Worm (Caenorhabditis elegans) whole organism, L4 larva: ENCODE measurements around the gene F11F1.1.

Experiments
- F44E2.7 ChIP-seq: fragments of 200-800 bp; sonication (Bioruptor generic); IDR thresholded peaks from 2 replicates; pipeline ENCODE4 v2.1.2; 2022; ENCODE audit warnings: missing genetic modification characterization, missing compliant biosample characterization
- R02D3.7 ChIP-seq: fragments of 150-350 bp; sonication (generic microtip); optimal IDR thresholded peaks from 3 replicates; lab custom pipeline; 2014; ENCODE audit warnings: missing biosample characterization, missing genetic modification characterization
- aly-2 ChIP-seq: sonication (generic microtip); optimal IDR thresholded peaks from 2 replicates; lab custom pipeline; 2018; ENCODE audit warnings: missing biosample characterization, missing genetic modification characterization
- dmd-9 ChIP-seq: fragments of 200-800 bp; sonication (Bioruptor generic); IDR thresholded peaks from 2 replicates; pipeline ENCODE4 v1.3.6; 2022; ENCODE audit warnings: missing genetic modification reagents, missing genetic modification characterization, missing compliant biosample characterization
- jun-1 ChIP-seq: fragments of 150-350 bp; optimal IDR thresholded peaks from 2 replicates; lab custom pipeline; 2014; ENCODE audit warnings: missing biosample characterization, missing genetic modification reagents, missing genetic modification characterization
- mep-1 ChIP-seq: fragments of 150-350 bp; sonication (generic microtip); optimal IDR thresholded peaks from 3 replicates; lab custom pipeline; 2014; ENCODE audit warnings: missing biosample characterization, missing genetic modification characterization
- mes-2 ChIP-seq: sonication (generic microtip); optimal IDR thresholded peaks from 2 replicates; lab custom pipeline; 2016; ENCODE audit warnings: missing genotype, mild to moderate bottlenecking, missing genetic modification characterization, missing compliant biosample characterization; ENCODE audit not compliant: poor library complexity, severe bottlenecking
- nhr-25 ChIP-seq: sonication (generic microtip); optimal IDR thresholded peaks from 2 replicates; lab custom pipeline; 2017; ENCODE audit warnings: missing genetic modification characterization, mild to moderate bottlenecking, missing compliant biosample characterization, antibody characterized with exemption, moderate library complexity, borderline replicate concordance; ENCODE audit not compliant: insufficient read depth
- snpc-4 ChIP-seq: fragments of 150-350 bp; optimal IDR thresholded peaks from 2 replicates; lab custom pipeline; 2014; ENCODE audit warnings: missing biosample characterization, missing genetic modification characterization

ce11 chrIII:13429668-13430067 lies 34.3 kb downstream of the F11F1.1 start, which contains the start of gene bli-5:
- TF ChIP-seq mes-2 (tag; lab: Kevin White, UChicago) (no peak), jun-1 (tag; lab: Kevin White, UChicago) (no peak), nhr-25 (no peak), mep-1 (tag; lab: Kevin White, UChicago) (no peak), aly-2 (tag; lab: Kevin White, UChicago) (no peak), R02D3.7 (no peak), F44E2.7 (no peak), snpc-4 (tag; lab: Kevin White, UChicago) (no peak), dmd-9 (GFP tag; lab: Robert Waterston, UW) (no peak)
